Fruit fly (Drosophila melanogaster) whole organism, embryonic: ENCODE results near the gene Lcp65Ab1.
A peak's percentile ranks its signal among the peaks of the same experiment; 100 is the strongest.

Experiments
- Atf3 ChIP-seq: fragments of 200-800 bp; sonication (Bioruptor generic); optimal IDR thresholded peaks from 3 replicates; lab custom pipeline; 2016; ENCODE audit warnings: missing biosample characterization, missing genetic modification characterization
- C15 ChIP-seq: fragments of 200-800 bp; sonication (Bioruptor generic); IDR thresholded peaks from 3 replicates; pipeline ENCODE4 v1.3.6; 2022; ENCODE audit warnings: missing biosample characterization, missing genetic modification characterization
- CG10267 ChIP-seq: fragments of 200-800 bp; sonication (Bioruptor generic); optimal IDR thresholded peaks from 2 replicates; lab custom pipeline; 2018; ENCODE audit warnings: missing biosample characterization, mild to moderate bottlenecking, missing genetic modification characterization, moderate library complexity
- CG12744 ChIP-seq: fragments of 200-800 bp; sonication (Bioruptor generic); optimal IDR thresholded peaks from 2 replicates; lab custom pipeline; 2016; ENCODE audit warnings: missing biosample characterization, missing genetic modification characterization
- CG13296 ChIP-seq: fragments of 200-800 bp; sonication (Bioruptor generic); optimal IDR thresholded peaks from 3 replicates; lab custom pipeline; 2018; ENCODE audit warnings: missing biosample characterization, mild to moderate bottlenecking, missing genetic modification characterization
- CG17385 ChIP-seq: fragments of 200-800 bp; sonication (Bioruptor generic); optimal IDR thresholded peaks from 3 replicates; lab custom pipeline; 2018; ENCODE audit warnings: missing biosample characterization, mild to moderate bottlenecking, missing genetic modification characterization
- CG2199 ChIP-seq: fragments of 200-800 bp; sonication (Bioruptor generic); IDR thresholded peaks from 3 replicates; pipeline ENCODE4 v1.3.6; 2022; ENCODE audit warnings: missing biosample characterization, missing genetic modification characterization
- CG3281 ChIP-seq: fragments of 200-800 bp; sonication (Bioruptor generic); optimal IDR thresholded peaks from 3 replicates; lab custom pipeline; 2017; ENCODE audit warnings: missing biosample characterization, mild to moderate bottlenecking, missing genetic modification characterization
- CG6683 ChIP-seq: fragments of 200-800 bp; sonication (Bioruptor generic); optimal IDR thresholded peaks from 2 replicates; lab custom pipeline; 2017; ENCODE audit warnings: missing biosample characterization, mild to moderate bottlenecking, missing genetic modification characterization, missing genetic modification reagents
- CG7839 ChIP-seq: fragments of 200-800 bp; sonication (Bioruptor generic); optimal IDR thresholded peaks from 3 replicates; lab custom pipeline; 2018; ENCODE audit warnings: missing biosample characterization, mild to moderate bottlenecking, missing genetic modification characterization, moderate library complexity
- Dip3 ChIP-seq: fragments of 200-800 bp; sonication (Bioruptor generic); optimal IDR thresholded peaks from 3 replicates; lab custom pipeline; 2016; ENCODE audit warnings: missing biosample characterization, missing genetic modification characterization
- Dref ChIP-seq: fragments of 200-800 bp; sonication (Bioruptor generic); IDR thresholded peaks from 2 replicates; pipeline ENCODE4 v1.3.6; 2022; ENCODE audit warnings: missing biosample characterization, missing genetic modification characterization
- Ets65A ChIP-seq: fragments of 200-800 bp; sonication (Bioruptor generic); peaks from one replicate; lab custom pipeline; 2016; ENCODE audit warnings: missing biosample characterization, missing genetic modification characterization
- Hey ChIP-seq: fragments of 200-800 bp; sonication (Bioruptor generic); optimal IDR thresholded peaks from 3 replicates; lab custom pipeline; 2018; ENCODE audit warnings: missing biosample characterization, mild to moderate bottlenecking, missing genetic modification characterization
- Hr78 ChIP-seq, 2 experiments: fragments of 200-800 bp in 1 of 2; fragments of >200 bp in 1 of 2; sonication (Bioruptor generic) in 1 of 2; optimal IDR thresholded peaks; 2 replicates each; lab custom pipeline; 2017 to 2019; ENCODE audit warnings: missing biosample characterization in 2 of 2, missing genetic modification characterization in 2 of 2, mild to moderate bottlenecking in 1 of 2, moderate library complexity in 1 of 2
- Kr ChIP-seq: fragments of 200-800 bp; sonication (Bioruptor generic); optimal IDR thresholded peaks from 2 replicates; lab custom pipeline; 2017; ENCODE audit warnings: missing biosample characterization, mild to moderate bottlenecking, missing genetic modification characterization
- Nf-YB ChIP-seq: fragments of 200-800 bp; sonication (Bioruptor generic); optimal IDR thresholded peaks from 3 replicates; lab custom pipeline; 2019; ENCODE audit warnings: missing biosample characterization, mild to moderate bottlenecking, missing genetic modification characterization, moderate library complexity
- Nf-YC ChIP-seq: fragments of 200-800 bp; optimal IDR thresholded peaks from 3 replicates; lab custom pipeline; 2019; ENCODE audit warnings: missing biosample characterization, mild to moderate bottlenecking, missing genetic modification characterization, moderate library complexity
- Pdp1 ChIP-seq, 2 experiments: fragments of 200-800 bp; sonication (Bioruptor generic); optimal IDR thresholded peaks; 3 replicates each; lab custom pipeline; 2016; ENCODE audit warnings: missing biosample characterization in 2 of 2, missing genetic modification characterization in 2 of 2, mild to moderate bottlenecking in 1 of 2, moderate library complexity in 1 of 2
- Ssrp ChIP-seq: fragments of 200-800 bp; sonication (Bioruptor generic); optimal IDR thresholded peaks from 2 replicates; lab custom pipeline; 2018; ENCODE audit warnings: missing biosample characterization, mild to moderate bottlenecking, missing genetic modification characterization, moderate library complexity
- Vsx1 ChIP-seq: fragments of 200-800 bp; sonication (Bioruptor generic); optimal IDR thresholded peaks from 2 replicates; lab custom pipeline; 2017; ENCODE audit warnings: missing biosample characterization, mild to moderate bottlenecking, missing genetic modification characterization, missing genetic modification reagents
- aop ChIP-seq: fragments of 200-800 bp; sonication (Bioruptor generic); IDR thresholded peaks from 2 replicates; pipeline ENCODE4 v1.3.6; 2022; ENCODE audit warnings: missing biosample characterization, missing genetic modification characterization
- ap ChIP-seq: fragments of 200-800 bp; sonication (Bioruptor generic); IDR thresholded peaks from 2 replicates; pipeline ENCODE4 v1.3.6; 2022; ENCODE audit warnings: missing biosample characterization, missing genetic modification characterization
- crol ChIP-seq: fragments of 200-800 bp; sonication (Bioruptor generic); IDR thresholded peaks from 2 replicates; pipeline ENCODE4 v1.3.6; 2022; ENCODE audit warnings: missing biosample characterization, missing genetic modification characterization
- cwo ChIP-seq: fragments of 200-800 bp; sonication (Bioruptor generic); optimal IDR thresholded peaks from 3 replicates; lab custom pipeline; 2017; ENCODE audit warnings: missing biosample characterization, missing genetic modification characterization, mild to moderate bottlenecking, moderate library complexity, missing genetic modification reagents
- dmrt99B ChIP-seq: fragments of 200-800 bp; sonication (Bioruptor generic); optimal IDR thresholded peaks from 2 replicates; lab custom pipeline; 2018; ENCODE audit warnings: missing biosample characterization, mild to moderate bottlenecking, missing genetic modification characterization, moderate library complexity
- gem ChIP-seq: fragments of 200-800 bp; sonication (Bioruptor generic); optimal IDR thresholded peaks from 2 replicates; lab custom pipeline; 2019; ENCODE audit warnings: missing biosample characterization, mild to moderate bottlenecking, missing genetic modification characterization, moderate library complexity
- grn ChIP-seq: fragments of 200-800 bp; sonication (Bioruptor generic); optimal IDR thresholded peaks from 3 replicates; lab custom pipeline; 2017; ENCODE audit warnings: missing biosample characterization, missing genetic modification characterization
- gsb-n ChIP-seq: fragments of 200-800 bp; sonication (Bioruptor generic); optimal IDR thresholded peaks from 3 replicates; lab custom pipeline; 2018; ENCODE audit warnings: missing biosample characterization, mild to moderate bottlenecking, missing genetic modification characterization
- ham ChIP-seq: fragments of 200-800 bp; sonication (Bioruptor generic); IDR thresholded peaks from 2 replicates; pipeline ENCODE4 v1.3.6; 2022; ENCODE audit warnings: missing biosample characterization, missing genetic modification characterization
- hbn ChIP-seq: fragments of 200-800 bp; sonication (Bioruptor generic); IDR thresholded peaks from 2 replicates; pipeline ENCODE4 v1.3.6; 2022; ENCODE audit warnings: missing biosample characterization, missing genetic modification characterization; ENCODE audit not compliant: partially characterized antibody
- jigr1 ChIP-seq: fragments of 200-800 bp; sonication (Bioruptor generic); IDR thresholded peaks from 3 replicates; pipeline ENCODE4 v1.3.6; 2022; ENCODE audit warnings: missing biosample characterization, missing genetic modification characterization
- kni ChIP-seq: fragments of 200-800 bp; sonication (Bioruptor generic); optimal IDR thresholded peaks from 3 replicates; lab custom pipeline; 2017; ENCODE audit warnings: mild to moderate bottlenecking, missing biosample characterization, missing genetic modification reagents, missing genetic modification characterization
- nerfin-1 ChIP-seq: fragments of 200-800 bp; sonication (Bioruptor generic); optimal IDR thresholded peaks from 3 replicates; lab custom pipeline; 2019; ENCODE audit warnings: missing biosample characterization, mild to moderate bottlenecking, missing genetic modification characterization, moderate library complexity
- nmo ChIP-seq: fragments of 200-800 bp; sonication (Bioruptor generic); optimal IDR thresholded peaks from 2 replicates; lab custom pipeline; 2018; ENCODE audit warnings: missing biosample characterization, mild to moderate bottlenecking, missing genetic modification characterization, moderate library complexity
- oc ChIP-seq: fragments of 200-800 bp; sonication (Bioruptor generic); optimal IDR thresholded peaks from 2 replicates; lab custom pipeline; 2018; ENCODE audit warnings: missing biosample characterization, mild to moderate bottlenecking, missing genetic modification characterization, moderate library complexity
- otp ChIP-seq: fragments of 200-800 bp; sonication (Bioruptor generic); IDR thresholded peaks from 3 replicates; pipeline ENCODE4, ENCODE4 v1.3.6; 2022; ENCODE audit warnings: missing biosample characterization, missing genetic modification characterization
- pita ChIP-seq: fragments of 200-800 bp; sonication (Bioruptor generic); optimal IDR thresholded peaks from 2 replicates; lab custom pipeline; 2017; ENCODE audit warnings: missing biosample characterization, mild to moderate bottlenecking, missing genetic modification characterization
- pros ChIP-seq: fragments of 200-800 bp; sonication (Bioruptor generic); optimal IDR thresholded peaks from 3 replicates; lab custom pipeline; 2019; ENCODE audit warnings: missing biosample characterization, mild to moderate bottlenecking, missing genetic modification characterization, moderate library complexity
- sens-2 ChIP-seq: fragments of 200-800 bp; sonication (Bioruptor generic); IDR thresholded peaks from 2 replicates; pipeline ENCODE4 v1.3.6; 2022; ENCODE audit warnings: missing biosample characterization, missing genetic modification characterization
- tll ChIP-seq, 2 experiments: fragments of 200-800 bp in 1 of 2; fragments of >200 bp in 1 of 2; sonication (Bioruptor generic) in 1 of 2; optimal IDR thresholded peaks; 2 replicates each; lab custom pipeline; 2017 to 2019; ENCODE audit warnings: missing biosample characterization in 2 of 2, missing genetic modification characterization in 2 of 2, mild to moderate bottlenecking in 1 of 2, moderate library complexity in 1 of 2
- vfl ChIP-seq: fragments of 200-800 bp; sonication (Bioruptor generic); optimal IDR thresholded peaks from 2 replicates; lab custom pipeline; 2016; ENCODE audit warnings: missing biosample characterization, missing genetic modification characterization

Gene Lcp65Ab1

dm6 chr3L:6104551-6104950 is 44.8 kb upstream of the Lcp65Ab1 start (continued):
- peak; percentile 83 for TF ChIP-seq pros (GFP tag; lab: Kevin White, UChicago)
- peak; percentile 27 for TF ChIP-seq nerfin-1 (tag; lab: Kevin White, UChicago)
- peak; percentile 23 for TF ChIP-seq grn (GFP tag; lab: Kevin White, UChicago)
- TF ChIP-seq, all 482 proteins: peak for 12

dm6 chr3L:6105435-6105834 is 43.9 kb upstream of the Lcp65Ab1 start:
- TF ChIP-seq hbn (GFP tag; lab: Robert Waterston, UW) (no peak), Ets65A (GFP tag; lab: Kevin White, UChicago) (peak; percentile 92)

dm6 chr3L:6106717-6107116 is 42.6 kb upstream of the Lcp65Ab1 start:
- no peak for TF ChIP-seq nmo (GFP tag; lab: Kevin White, UChicago)
- no peak for TF ChIP-seq CG13296 (GFP tag; lab: Kevin White, UChicago)
- no peak for TF ChIP-seq CG17385 (GFP tag; lab: Kevin White, UChicago)
- peak; percentile 3 for TF ChIP-seq kni (GFP tag; lab: Kevin White, UChicago)
- TF ChIP-seq Nf-YC (tag; lab: Kevin White, UChicago): peak; percentile 23
- TF ChIP-seq ham (GFP tag; lab: Robert Waterston, UW): no peak
- peak; percentile 49 for TF ChIP-seq pros (GFP tag; lab: Kevin White, UChicago)
- peak; percentile 20 for TF ChIP-seq Vsx1 (GFP tag; lab: Kevin White, UChicago)
- TF ChIP-seq Nf-YB (GFP tag; lab: Kevin White, UChicago): peak; percentile 56
- peak; percentile 28 for TF ChIP-seq gsb-n (tag; lab: Kevin White, UChicago)
- peak; percentile 33 for TF ChIP-seq cwo (GFP tag; lab: Kevin White, UChicago)
- peak; percentile 13 for TF ChIP-seq nerfin-1 (tag; lab: Kevin White, UChicago)
- no peak for TF ChIP-seq CG12744 (GFP tag; lab: Kevin White, UChicago)
- peak in 1 of 2 experiments; percentile 56 for TF ChIP-seq tll (GFP tag; optimal IDR thresholded peaks at IDR 0.05; lab: Kevin White, UChicago)
- peak; percentile 34; the same call in 1 of the 3 replicates for TF ChIP-seq otp (GFP tag; lab: Robert Waterston, UW)
- TF ChIP-seq pita (GFP tag; lab: Kevin White, UChicago): no peak
- TF ChIP-seq vfl (GFP tag; lab: Kevin White, UChicago): no peak
- TF ChIP-seq Hey (tag; lab: Kevin White, UChicago): peak; percentile 79
- TF ChIP-seq crol: peak; percentile 63
- TF ChIP-seq aop: no peak
- TF ChIP-seq oc (tag; lab: Kevin White, UChicago): peak; percentile 70
- peak in 1 of 2 experiments; percentile 72 for TF ChIP-seq Hr78 (GFP tag; optimal IDR thresholded peaks at IDR 0.05; lab: Kevin White, UChicago)

dm6 chr3L:6108264-6109060 is 40.9 kb upstream of the Lcp65Ab1 start:
- TF ChIP-seq C15 (GFP tag; lab: Robert Waterston, UW) (no peak), Ssrp (tag; lab: Kevin White, UChicago) (peak; percentile 34), Nf-YC (tag; lab: Kevin White, UChicago) (peak; percentile 20), nerfin-1 (tag; lab: Kevin White, UChicago) (no peak), sens-2 (GFP tag; lab: Robert Waterston, UW) (0 out of 2 replicates have a peak, but pooled peaks have one; percentile 12), gem (tag; lab: Kevin White, UChicago) (peak; percentile 53), CG10267 (peak; percentile 21), CG3281 (no peak), Atf3 (no peak), Dref (GFP tag; lab: Robert Waterston, UW) (no peak), CG7839 (tag; lab: Kevin White, UChicago) (peak; percentile 19), CG6683 (GFP tag; lab: Kevin White, UChicago) (no peak), crol (no peak), CG2199 (GFP tag; lab: Robert Waterston, UW) (no peak), Kr (GFP tag; lab: Kevin White, UChicago) (no peak), ap (GFP tag; lab: Robert Waterston, UW) (no peak), Dip3 (no peak), jigr1 (GFP tag; lab: Robert Waterston, UW) (no peak), Pdp1 (GFP tag; optimal IDR thresholded peaks at IDR 0.05; lab: Kevin White, UChicago) (no peak), dmrt99B (tag; lab: Kevin White, UChicago) (peak; percentile 28)
